Worm (Caenorhabditis elegans) whole organism, L4/young adult: ENCODE results near the gene raga-1.

ENCODE experiments used
- W03F9.2 ChIP-seq: fragments of 150-350 bp; optimal IDR thresholded peaks from 2 replicates; lab custom pipeline; 2014; ENCODE audit warnings: missing biosample characterization, missing genetic modification characterization
- dao-5 ChIP-seq: sonication (generic microtip); optimal IDR thresholded peaks from 2 replicates; lab custom pipeline; 2016; ENCODE audit warnings: missing genotype, missing genetic modification characterization, moderate library complexity, missing compliant biosample characterization
- him-1 ChIP-seq: sonication (generic microtip); optimal IDR thresholded peaks from 2 replicates; lab custom pipeline; 2016; ENCODE audit warnings: missing genotype, missing genetic modification reagents, missing genetic modification characterization, missing compliant biosample characterization

The raga-1 gene

ce11 chrII:11316663-11317062 is 15.5 kb downstream of the raga-1 start:
- TF ChIP-seq dao-5 (tag; lab: Kevin White, UChicago): no peak
- TF ChIP-seq him-1 (tag; lab: Kevin White, UChicago): no peak
- TF ChIP-seq W03F9.2 (tag; lab: Kevin White, UChicago): no peak

- TF ChIP-seq dao-5 (tag; lab: Kevin White, UChicago) (no peak), W03F9.2 (tag; lab: Kevin White, UChicago) (no peak)
Observed at ce11 chrII:11319591-11319990, 18.4 kb downstream of the raga-1 start, which contains the start of gene nlp-51. TSS of gene nlp-51 (minus strand) at chrII:11319691.

- TF ChIP-seq him-1 (tag; lab: Kevin White, UChicago): no peak
- no peak for TF ChIP-seq W03F9.2 (tag; lab: Kevin White, UChicago)
- no peak for TF ChIP-seq dao-5 (tag; lab: Kevin White, UChicago)
Observed at ce11 chrII:11329021-11329479, 27.9 kb downstream of the raga-1 start, which contains the start of gene tag-180. TSS of gene tag-180 (minus strand) at chrII:11329429.

ce11 chrII:11333375-11333774 is 32.2 kb downstream of the raga-1 start:
- TF ChIP-seq W03F9.2 (tag; lab: Kevin White, UChicago) (no peak), dao-5 (tag; lab: Kevin White, UChicago) (no peak), him-1 (tag; lab: Kevin White, UChicago) (no peak)

ce11 chrII:11333846-11334638 is 32.9 kb downstream of the raga-1 start:
- TF ChIP-seq W03F9.2 (tag; lab: Kevin White, UChicago) (no peak), him-1 (tag; lab: Kevin White, UChicago) (no peak), dao-5 (tag; lab: Kevin White, UChicago) (no peak)

- TF ChIP-seq dao-5 (tag; lab: Kevin White, UChicago): no peak
- TF ChIP-seq him-1 (tag; lab: Kevin White, UChicago): no peak
- no peak for TF ChIP-seq W03F9.2 (tag; lab: Kevin White, UChicago)
Observed at ce11 chrII:11335670-11336069, 34.5 kb downstream of the raga-1 start.

- TF ChIP-seq him-1 (tag; lab: Kevin White, UChicago): no peak
Observed at ce11 chrII:11336163-11336562, 35.0 kb downstream of the raga-1 start.

ce11 chrII:11336640-11337241 is 35.6 kb downstream of the raga-1 start:
- no peak for TF ChIP-seq dao-5 (tag; lab: Kevin White, UChicago)

- no peak for TF ChIP-seq W03F9.2 (tag; lab: Kevin White, UChicago)
- TF ChIP-seq dao-5 (tag; lab: Kevin White, UChicago): no peak
- TF ChIP-seq him-1 (tag; lab: Kevin White, UChicago): no peak
Observed at ce11 chrII:11337497-11338040, 36.4 kb downstream of the raga-1 start, which contains the start of gene sqt-1. TSS of gene sqt-1 (minus strand) at chrII:11337837.

- no peak for TF ChIP-seq him-1 (tag; lab: Kevin White, UChicago)
- no peak for TF ChIP-seq W03F9.2 (tag; lab: Kevin White, UChicago)
- no peak for TF ChIP-seq dao-5 (tag; lab: Kevin White, UChicago)
Observed at ce11 chrII:11339507-11339906, 38.3 kb downstream of the raga-1 start, which contains the start of gene rmd-3. TSS of gene rmd-3 (minus strand) at chrII:11339607.

- TF ChIP-seq dao-5 (tag; lab: Kevin White, UChicago): no peak
- no peak for TF ChIP-seq W03F9.2 (tag; lab: Kevin White, UChicago)
- no peak for TF ChIP-seq him-1 (tag; lab: Kevin White, UChicago)
Observed at ce11 chrII:11343300-11343869, 42.2 kb downstream of the raga-1 start, which contains the start of gene lgc-20. TSS of gene lgc-20 (minus strand) at chrII:11343610.

ce11 chrII:11344554-11344953 is 43.4 kb downstream of the raga-1 start:
- TF ChIP-seq W03F9.2 (tag; lab: Kevin White, UChicago): no peak
- no peak for TF ChIP-seq him-1 (tag; lab: Kevin White, UChicago)
- TF ChIP-seq dao-5 (tag; lab: Kevin White, UChicago): no peak

ce11 chrII:11345570-11346029 is 44.4 kb downstream of the raga-1 start, which contains the start of gene nduf-11:
TSS of gene nduf-11 (minus strand) at chrII:11345620.
- TF ChIP-seq dao-5 (tag; lab: Kevin White, UChicago) (no peak), W03F9.2 (tag; lab: Kevin White, UChicago) (peak; percentile 87), him-1 (tag; lab: Kevin White, UChicago) (peak; percentile 45)
